Worm (Caenorhabditis elegans): ENCODE data around the gene F59A7.5.

- no peak for TF ChIP-seq blmp-1 (tag; optimal IDR thresholded peaks at IDR 0.05)
- no peak for TF ChIP-seq ztf-11 (tag; optimal IDR thresholded peaks at IDR 0.05)
- TF ChIP-seq tbx-8 (GFP tag; optimal IDR thresholded peaks at IDR 0.05): no peak
- TF ChIP-seq snpc-4 (tag; optimal IDR thresholded peaks at IDR 0.05): no peak
- no peak for TF ChIP-seq unc-62 (GFP tag; optimal IDR thresholded peaks at IDR 0.05)
- no peak for TF ChIP-seq lsy-2 (tag; optimal IDR thresholded peaks at IDR 0.05)
- TF ChIP-seq nhr-237 (tag; optimal IDR thresholded peaks at IDR 0.05): no peak
- no peak for TF ChIP-seq mls-2 (tag; optimal IDR thresholded peaks at IDR 0.05)
- TF ChIP-seq elt-1 (tag; optimal IDR thresholded peaks at IDR 0.05; ENCODE audit: borderline replicate concordance, insufficient read depth): no peak
- no peak for TF ChIP-seq bed-3 (GFP tag; optimal IDR thresholded peaks at IDR 0.05)
Measured at ce11 chrV:1978968-1979367, 43.5 kb upstream of the F59A7.5 start, which contains the start of gene T08B1.4.
